Fruit fly (Drosophila melanogaster) whole organism, embryonic: ENCODE measurements around the gene CG32313.

ENCODE experiments used
- Awh ChIP-seq: fragments of 200-800 bp; sonication (Bioruptor generic); IDR thresholded peaks from 2 replicates; pipeline ENCODE4, ENCODE4 v1.3.6; 2022; ENCODE audit warnings: missing biosample characterization, missing genetic modification characterization
- CG10209 ChIP-seq: fragments of 200-800 bp; sonication (Bioruptor generic); optimal IDR thresholded peaks from 3 replicates; lab custom pipeline; 2017; ENCODE audit warnings: missing biosample characterization, mild to moderate bottlenecking, missing genetic modification characterization, missing genetic modification reagents
- Lhr ChIP-seq: fragments of 200-800 bp; sonication (Bioruptor generic); optimal IDR thresholded peaks from 3 replicates; lab custom pipeline; 2017; ENCODE audit warnings: mild to moderate bottlenecking, missing biosample characterization, missing genetic modification reagents, missing genetic modification characterization
- MTF-1 ChIP-seq: fragments of 200-800 bp; sonication (Bioruptor generic); optimal IDR thresholded peaks from 2 replicates; lab custom pipeline; 2018; ENCODE audit warnings: missing biosample characterization, mild to moderate bottlenecking, missing genetic modification characterization, borderline replicate concordance
- Trl ChIP-seq, 3 experiments: fragments of >200 bp in 2 of 3; fragments of 200-800 bp in 1 of 3; sonication (Bioruptor generic) in 1 of 3; optimal IDR thresholded peaks; 2 replicates in 1 of 3; 3 replicates in 2 of 3; lab custom pipeline; 2016 to 2017; ENCODE audit warnings: missing biosample characterization in 1 of 3, missing genetic modification characterization in 1 of 3
- h ChIP-seq: fragments of >200 bp; optimal IDR thresholded peaks from 2 replicates; lab custom pipeline; 2017
- pnt ChIP-seq: fragments of 200-800 bp; sonication (Bioruptor generic); optimal IDR thresholded peaks from 3 replicates; lab custom pipeline; 2016; ENCODE audit warnings: missing biosample characterization, missing genetic modification characterization
- stwl ChIP-seq: fragments of 200-800 bp; sonication (Bioruptor generic); optimal IDR thresholded peaks from 3 replicates; lab custom pipeline; 2018; ENCODE audit warnings: missing biosample characterization, mild to moderate bottlenecking, missing genetic modification characterization, moderate library complexity
- trh ChIP-seq: fragments of 200-800 bp; sonication (Bioruptor generic); optimal IDR thresholded peaks from 2 replicates; lab custom pipeline; 2016; ENCODE audit warnings: missing biosample characterization, missing genetic modification characterization
- wor ChIP-seq: fragments of 200-800 bp; sonication (Bioruptor generic); IDR thresholded peaks from 2 replicates; pipeline ENCODE4 v1.3.6; 2022; ENCODE audit warnings: missing biosample characterization, missing genetic modification characterization

- TF ChIP-seq MTF-1: no peak
- TF ChIP-seq pnt: peak; percentile 63
- peak; percentile 58 for TF ChIP-seq wor (GFP tag; lab: Robert Waterston, UW)
- TF ChIP-seq Trl (optimal IDR thresholded peaks at IDR 0.05; lab: Kevin White, UChicago): no peak
- peak; percentile 51 for TF ChIP-seq Trl (GFP tag; optimal IDR thresholded peaks at IDR 0.05; lab: Kevin White, UChicago)
- peak; percentile 4 for TF ChIP-seq trh
- no peak for TF ChIP-seq Awh
- peak; percentile 61 for TF ChIP-seq CG10209 (GFP tag; lab: Kevin White, UChicago)
- peak; percentile 67 for TF ChIP-seq stwl (tag; lab: Kevin White, UChicago)
- peak; percentile 70 for TF ChIP-seq Lhr
- no peak for TF ChIP-seq h (lab: Kevin White, UChicago)
Observed at dm6 chr3L:1536487-1537337, 8.8 kb downstream of the CG32313 start, which contains the start of the genes CG12091 and pns.
